Worm (Caenorhabditis elegans) whole organism, young adult: ENCODE results near the gene clec-40.

Experiments used
- B0261.1 ChIP-seq: sonication (generic microtip); optimal IDR thresholded peaks from 2 replicates; lab custom pipeline; 2016; ENCODE audit warnings: mild to moderate bottlenecking, missing genetic modification characterization, moderate library complexity, missing compliant biosample characterization
- C17E4.6 ChIP-seq: fragments of 200-800 bp; sonication (Bioruptor generic); IDR thresholded peaks from 2 replicates; pipeline ENCODE4 v1.3.6; 2022; ENCODE audit warnings: missing genetic modification reagents, missing genetic modification characterization, missing compliant biosample characterization
- D2030.7 ChIP-seq: fragments of 200-800 bp; sonication (Bioruptor generic); IDR thresholded peaks from 2 replicates; pipeline ENCODE4 v1.3.6; 2022; ENCODE audit warnings: missing genetic modification reagents, missing genetic modification characterization, missing compliant biosample characterization
- F23B12.7 ChIP-seq: sonication (generic microtip); optimal IDR thresholded peaks from 2 replicates; lab custom pipeline; 2017; ENCODE audit warnings: missing genetic modification characterization, mild to moderate bottlenecking, missing compliant biosample characterization, antibody characterized with exemption, moderate library complexity; ENCODE audit not compliant: insufficient read depth
- F37B4.10 ChIP-seq: fragments of 200-800 bp; sonication (Bioruptor generic); IDR thresholded peaks from 2 replicates; pipeline ENCODE4 v1.3.6; 2022; ENCODE audit warnings: missing genetic modification characterization, missing compliant biosample characterization
- K11D2.4 ChIP-seq: fragments of 200-800 bp; sonication (Bioruptor generic); IDR thresholded peaks from 2 replicates; pipeline ENCODE4 v1.3.6; 2022; ENCODE audit warnings: missing genetic modification reagents, missing genetic modification characterization, missing compliant biosample characterization
- K12H6.12 ChIP-seq: fragments of 200-800 bp; sonication (Bioruptor generic); optimal IDR thresholded peaks from 2 replicates; lab custom pipeline; 2018; ENCODE audit warnings: mild to moderate bottlenecking, missing genetic modification characterization, missing compliant biosample characterization
- Y53F4B.3 ChIP-seq: fragments of 200-800 bp; sonication (Bioruptor generic); IDR thresholded peaks from 2 replicates; pipeline ENCODE4 v1.3.6; 2022; ENCODE audit warnings: missing genetic modification reagents, missing genetic modification characterization, missing compliant biosample characterization
- Y95B8A.8 ChIP-seq: fragments of 200-800 bp; sonication (Bioruptor generic); IDR thresholded peaks from 2 replicates; pipeline ENCODE4 v1.3.6; 2022; ENCODE audit warnings: missing genetic modification reagents, missing genetic modification characterization, missing compliant biosample characterization
- ZK185.1 ChIP-seq: sonication (generic microtip); optimal IDR thresholded peaks from 2 replicates; lab custom pipeline; 2016; ENCODE audit warnings: mild to moderate bottlenecking, missing genetic modification characterization, missing compliant biosample characterization; ENCODE audit not compliant: poor library complexity, severe bottlenecking
- ama-1 ChIP-seq, 3 experiments: fragments of 150-350 bp in 1 of 3; sonication (generic microtip) in 2 of 3; optimal IDR thresholded peaks; 2 replicates each; lab custom pipeline; 2014 to 2018; ENCODE audit warnings: missing biosample characterization in 2 of 3, missing genetic modification characterization in 2 of 3, missing genetic modification reagents in 2 of 3
- attf-3 ChIP-seq: fragments of 200-800 bp; sonication (Bioruptor generic); conservative IDR thresholded peaks from 2 replicates; pipeline ENCODE4 v1.3.6; 2022; ENCODE audit warnings: missing genetic modification reagents, missing genetic modification characterization, missing compliant biosample characterization
- bed-1 ChIP-seq: fragments of 200-800 bp; sonication (Bioruptor generic); IDR thresholded peaks from 2 replicates; pipeline ENCODE4 v1.3.6; 2022; ENCODE audit warnings: missing genetic modification reagents, missing genetic modification characterization, missing compliant biosample characterization
- cebp-2 ChIP-seq: fragments of 200-800 bp; sonication (Bioruptor generic); IDR thresholded peaks from 2 replicates; pipeline ENCODE4 v1.3.6; 2022; ENCODE audit warnings: missing genetic modification characterization, missing compliant biosample characterization
- ceh-40 ChIP-seq: fragments of 200-800 bp; sonication (Bioruptor generic); IDR thresholded peaks from 2 replicates; pipeline ENCODE4 v1.3.6; 2022; ENCODE audit warnings: missing genetic modification characterization, missing compliant biosample characterization
- ceh-79 ChIP-seq: sonication (generic microtip); optimal IDR thresholded peaks from 2 replicates; lab custom pipeline; 2017; ENCODE audit warnings: mild to moderate bottlenecking, missing genetic modification characterization, missing compliant biosample characterization
- ceh-91 ChIP-seq: fragments of 200-800 bp; sonication (Bioruptor generic); IDR thresholded peaks from 2 replicates; pipeline ENCODE4 v1.3.6; 2022; ENCODE audit warnings: missing genetic modification reagents, missing genetic modification characterization, missing compliant biosample characterization
- chd-7 ChIP-seq: sonication (generic microtip); optimal IDR thresholded peaks from 2 replicates; lab custom pipeline; 2016; ENCODE audit warnings: mild to moderate bottlenecking, missing genetic modification characterization, moderate library complexity, missing compliant biosample characterization
- egl-18 ChIP-seq: fragments of 200-800 bp; sonication (Bioruptor generic); IDR thresholded peaks from 2 replicates; pipeline ENCODE4 v1.3.6; 2022; ENCODE audit warnings: missing genetic modification reagents, missing genetic modification characterization, missing compliant biosample characterization
- gei-17 ChIP-seq: fragments of 200-800 bp; sonication (Bioruptor generic); optimal IDR thresholded peaks from 2 replicates; lab custom pipeline; 2018; ENCODE audit warnings: mild to moderate bottlenecking, missing genetic modification characterization, missing compliant biosample characterization
- hmg-1.2 ChIP-seq: fragments of 200-800 bp; sonication (Bioruptor generic); IDR thresholded peaks from 2 replicates; pipeline ENCODE4 v1.3.6; 2022; ENCODE audit warnings: missing genetic modification reagents, missing genetic modification characterization, missing compliant biosample characterization
- hrde-1 ChIP-seq: sonication (generic microtip); optimal IDR thresholded peaks from 2 replicates; lab custom pipeline; 2016; ENCODE audit warnings: missing genetic modification characterization, mild to moderate bottlenecking, missing compliant biosample characterization, moderate library complexity, missing genotype, missing genetic modification reagents, borderline replicate concordance
- let-526 ChIP-seq: fragments of 200-800 bp; sonication (Bioruptor generic); IDR thresholded peaks from 2 replicates; pipeline ENCODE4 v1.3.6; 2022; ENCODE audit warnings: missing genetic modification reagents, missing genetic modification characterization, missing compliant biosample characterization
- let-607 ChIP-seq, 2 experiments: fragments of 200-800 bp in 1 of 2; sonication (Bioruptor generic) in 1 of 2; sonication (generic microtip) in 1 of 2; optimal IDR thresholded peaks; 2 replicates each; lab custom pipeline; 2016 to 2018; ENCODE audit warnings: mild to moderate bottlenecking in 2 of 2, missing compliant biosample characterization in 2 of 2, missing genetic modification characterization in 2 of 2, moderate library complexity in 2 of 2, missing genotype in 1 of 2
- lin-26 ChIP-seq: fragments of 200-800 bp; sonication (Bioruptor generic); IDR thresholded peaks from 2 replicates; pipeline ENCODE4 v1.3.6; 2022; ENCODE audit warnings: missing genetic modification reagents, missing genetic modification characterization, missing compliant biosample characterization
- lin-40 ChIP-seq: sonication (generic microtip); optimal IDR thresholded peaks from 2 replicates; lab custom pipeline; 2016; ENCODE audit warnings: missing genetic modification characterization, mild to moderate bottlenecking, missing compliant biosample characterization, missing genotype, missing genetic modification reagents
- madf-6 ChIP-seq: fragments of 200-800 bp; sonication (Bioruptor generic); IDR thresholded peaks from 2 replicates; pipeline ENCODE4 v1.3.6; 2022; ENCODE audit warnings: missing genetic modification reagents, missing genetic modification characterization, missing compliant biosample characterization
- nhr-80 ChIP-seq: sonication (generic microtip); optimal IDR thresholded peaks from 2 replicates; lab custom pipeline; 2016; ENCODE audit warnings: missing genetic modification characterization, missing compliant biosample characterization
- pbrm-1 ChIP-seq: fragments of 200-800 bp; sonication (Bioruptor generic); IDR thresholded peaks from 2 replicates; pipeline ENCODE4 v1.3.6; 2022; ENCODE audit warnings: missing genetic modification reagents, missing genetic modification characterization, missing compliant biosample characterization
- repo-1 ChIP-seq: sonication (generic microtip); optimal IDR thresholded peaks from 2 replicates; lab custom pipeline; 2017; ENCODE audit warnings: mild to moderate bottlenecking, missing genetic modification characterization, missing compliant biosample characterization
- sdz-38 ChIP-seq: sonication (generic microtip); optimal IDR thresholded peaks from 2 replicates; lab custom pipeline; 2016; ENCODE audit warnings: missing genotype, missing genetic modification characterization, missing compliant biosample characterization
- snpc-1.1 ChIP-seq: sonication (generic microtip); optimal IDR thresholded peaks from 2 replicates; lab custom pipeline; 2017; ENCODE audit warnings: missing genetic modification characterization, mild to moderate bottlenecking, missing compliant biosample characterization, antibody characterized with exemption, moderate library complexity, missing genotype, missing genetic modification reagents; ENCODE audit not compliant: insufficient read depth
- snpc-1.3 ChIP-seq: sonication (generic microtip); optimal IDR thresholded peaks from 2 replicates; lab custom pipeline; 2017; ENCODE audit warnings: missing genetic modification characterization, mild to moderate bottlenecking, missing compliant biosample characterization, antibody characterized with exemption, moderate library complexity, missing genotype, missing genetic modification reagents; ENCODE audit not compliant: insufficient read depth
- somi-1 ChIP-seq: fragments of 200-800 bp; sonication (Bioruptor generic); optimal IDR thresholded peaks from 2 replicates; lab custom pipeline; 2018; ENCODE audit warnings: mild to moderate bottlenecking, missing genetic modification characterization, missing compliant biosample characterization
- tbp1 ChIP-seq: fragments of 200-800 bp; sonication (Bioruptor generic); optimal IDR thresholded peaks from 2 replicates; lab custom pipeline; 2018; ENCODE audit warnings: mild to moderate bottlenecking, missing genetic modification characterization, missing compliant biosample characterization
- tbx-9 ChIP-seq: sonication (generic microtip); optimal IDR thresholded peaks from 2 replicates; lab custom pipeline; 2016; ENCODE audit warnings: borderline replicate concordance, missing genetic modification characterization, inconsistent platforms, missing compliant biosample characterization
- xnd-1 ChIP-seq: sonication (generic microtip); optimal IDR thresholded peaks from 2 replicates; lab custom pipeline; 2016; ENCODE audit warnings: missing genotype, missing genetic modification reagents, missing genetic modification characterization, missing compliant biosample characterization
- ztf-25 ChIP-seq: fragments of 200-800 bp; sonication (Bioruptor generic); IDR thresholded peaks from 2 replicates; pipeline ENCODE4 v1.3.6; 2022; ENCODE audit warnings: missing genetic modification reagents, missing genetic modification characterization, missing compliant biosample characterization

Gene clec-40

ce11 chrV:16831921-16832320 is 8.9 kb downstream of the clec-40 start, which contains the start of gene srh-215:
srh-215 (minus strand) TSS chrV:16832021.
- no peak for TF ChIP-seq ceh-40
- no peak for TF ChIP-seq repo-1
- no peak for TF ChIP-seq D2030.7 (GFP tag; lab: Robert Waterston, UW)
- TF ChIP-seq hrde-1 (tag; lab: Kevin White, UChicago) = no peak
- TF ChIP-seq lin-26 (GFP tag; lab: Robert Waterston, UW) = no peak
- no peak for TF ChIP-seq chd-7 (tag; lab: Kevin White, UChicago)
- no peak for TF ChIP-seq snpc-1.3
- no peak for TF ChIP-seq tbx-9 (tag; lab: Kevin White, UChicago)
- TF ChIP-seq tbp1 (GFP tag; lab: Kevin White, UChicago) = no peak

- no peak for TF ChIP-seq C17E4.6 (GFP tag; lab: Robert Waterston, UW)
- no peak for TF ChIP-seq ZK185.1 (tag; lab: Kevin White, UChicago)
Measured at ce11 chrV:16831310-16831709, 9.6 kb downstream of the clec-40 start.

- TF ChIP-seq K12H6.12 (tag; lab: Kevin White, UChicago) = no peak
- TF ChIP-seq let-607 (tag; optimal IDR thresholded peaks at IDR 0.05; lab: Kevin White, UChicago) = no peak
- no peak for TF ChIP-seq bed-1
- no peak for TF ChIP-seq egl-18 (GFP tag; lab: Robert Waterston, UW)
- no peak for TF ChIP-seq sdz-38 (tag; lab: Kevin White, UChicago)
- no peak for TF ChIP-seq hrde-1 (tag; lab: Kevin White, UChicago)
- no peak for TF ChIP-seq attf-3 (GFP tag; lab: Robert Waterston, UW)
- TF ChIP-seq gei-17 (GFP tag; lab: Kevin White, UChicago) = no peak
- TF ChIP-seq ztf-25 (GFP tag; lab: Robert Waterston, UW) = no peak
- TF ChIP-seq snpc-1.1 (tag; lab: Kevin White, UChicago) = no peak
- TF ChIP-seq nhr-80 (tag; lab: Kevin White, UChicago) = no peak
- no peak for TF ChIP-seq chd-7 (tag; lab: Kevin White, UChicago)
- TF ChIP-seq xnd-1 (tag; lab: Kevin White, UChicago) = no peak
- TF ChIP-seq ceh-91 (GFP tag; lab: Robert Waterston, UW) = no peak
- no peak for TF ChIP-seq Y95B8A.8 (GFP tag; lab: Robert Waterston, UW)
- TF ChIP-seq ama-1 (optimal IDR thresholded peaks at IDR 0.05; lab: Kevin White, UChicago) = no peak
- no peak for TF ChIP-seq ama-1 (GFP tag; optimal IDR thresholded peaks at IDR 0.05; lab: Kevin White, UChicago)
- no peak for TF ChIP-seq K11D2.4 (GFP tag; lab: Robert Waterston, UW)
- no peak for TF ChIP-seq lin-40 (tag; lab: Kevin White, UChicago)
- TF ChIP-seq let-526 (GFP tag; lab: Robert Waterston, UW) = no peak
- TF ChIP-seq cebp-2 (GFP tag; lab: Robert Waterston, UW) = no peak
Measured at ce11 chrV:16829396-16829795, 11.5 kb downstream of the clec-40 start, which contains the start of gene srh-214. srh-214 (minus strand) TSS chrV:16829755.

ce11 chrV:16827485-16827884 is 13.4 kb downstream of the clec-40 start, which contains the start of gene srh-216:
srh-216 (minus strand) TSS chrV:16827585.
- TF ChIP-seq Y53F4B.3 (GFP tag; lab: Robert Waterston, UW) = no peak
- no peak for TF ChIP-seq C17E4.6 (GFP tag; lab: Robert Waterston, UW)
- no peak for TF ChIP-seq B0261.1 (tag; lab: Kevin White, UChicago)
- TF ChIP-seq pbrm-1 (GFP tag; lab: Robert Waterston, UW) = no peak
- no peak for TF ChIP-seq Y95B8A.8 (GFP tag; lab: Robert Waterston, UW)
- no peak for TF ChIP-seq ceh-79
- no peak for TF ChIP-seq hmg-1.2
- no peak for TF ChIP-seq F37B4.10 (GFP tag; lab: Robert Waterston, UW)
- no peak for TF ChIP-seq madf-6 (GFP tag; lab: Robert Waterston, UW)
- no peak for TF ChIP-seq F23B12.7
- no peak for TF ChIP-seq repo-1
- TF ChIP-seq somi-1 (GFP tag; lab: Kevin White, UChicago) = no peak
